Fruit fly (Drosophila melanogaster): Measurements from ENCODE around the gene CG14292.

Gene CG14292

DNA sequence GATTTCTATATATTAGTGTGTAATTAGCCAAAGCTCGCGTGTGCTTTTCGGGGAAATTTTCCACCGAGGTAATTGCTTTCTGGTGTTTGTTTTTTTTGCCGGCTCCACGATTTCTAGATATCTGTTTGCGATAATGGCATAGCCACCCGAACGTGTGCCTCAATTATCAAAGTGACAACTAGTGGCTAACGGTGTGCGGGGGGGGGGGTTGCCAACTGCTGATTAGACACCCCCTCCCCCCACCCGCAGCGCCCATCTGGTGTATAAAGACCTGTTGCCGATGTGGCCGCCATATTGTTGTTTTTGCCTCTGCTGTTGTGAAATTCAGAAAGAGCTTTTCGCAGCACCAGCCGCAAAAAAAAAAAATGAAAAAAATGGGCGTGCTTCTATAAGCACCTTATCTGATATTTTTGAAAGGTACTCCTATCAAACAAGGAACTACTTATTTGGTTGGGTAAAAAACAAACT is 13.5 kb upstream of the CG14292 start (continued):
- TF ChIP-seq CG10274 (GFP tag; optimal IDR thresholded peaks at IDR 0.05) (no peak), kah (GFP tag; optimal IDR thresholded peaks at IDR 0.05) (peak; percentile 85), lola (GFP tag; optimal IDR thresholded peaks at IDR 0.05) (no peak), shn (GFP tag; optimal IDR thresholded peaks at IDR 0.05) (no peak), CG7556 (GFP tag; optimal IDR thresholded peaks at IDR 0.05) (peak; percentile 4), sens-2 (GFP tag; IDR thresholded peaks at IDR 0.05) (no peak), CG2199 (GFP tag; IDR thresholded peaks at IDR 0.05) (no peak), Fer1 (GFP tag; optimal IDR thresholded peaks at IDR 0.05) (peak; percentile 53), CG1233 (GFP tag; optimal IDR thresholded peaks at IDR 0.05) (no peak), fru (optimal IDR thresholded peaks at IDR 0.05) (no peak), crol (GFP tag; IDR thresholded peaks at IDR 0.05) (peak; percentile 98), eyg (GFP tag; optimal IDR thresholded peaks at IDR 0.05) (no peak), CG7357 (GFP tag; IDR thresholded peaks at IDR 0.05) (no peak), BEAF-32 (GFP tag; optimal IDR thresholded peaks at IDR 0.05) (no peak), trem (tag; optimal IDR thresholded peaks at IDR 0.05) (no peak), Abd-B (GFP tag; optimal IDR thresholded peaks at IDR 0.05) (no peak), trh (GFP tag; optimal IDR thresholded peaks at IDR 0.05) (no peak), repo (GFP tag; optimal IDR thresholded peaks at IDR 0.05) (no peak), CG30431 (GFP tag; optimal IDR thresholded peaks at IDR 0.05) (no peak), CG9609 (GFP tag; optimal IDR thresholded peaks at IDR 0.05) (no peak), CG12659 (GFP tag; optimal IDR thresholded peaks at IDR 0.05) (no peak), CG13775 (GFP tag; optimal IDR thresholded peaks at IDR 0.05) (no peak), hb (GFP tag; IDR thresholded peaks at IDR 0.05; ENCODE audit: partially characterized antibody) (no peak), NFAT (GFP tag; IDR thresholded peaks at IDR 0.05) (peak; percentile 84), ssp (GFP tag; IDR thresholded peaks at IDR 0.05) (no peak), Vsx1 (GFP tag; optimal IDR thresholded peaks at IDR 0.05) (peak; percentile 96), Dad (GFP tag; optimal IDR thresholded peaks at IDR 0.05) (no peak), BtbVII (GFP tag; optimal IDR thresholded peaks at IDR 0.05) (peak; percentile 46), sd (tag; optimal IDR thresholded peaks at IDR 0.05) (peak; percentile 77), CG12299 (tag; optimal IDR thresholded peaks at IDR 0.05) (no peak), bcd (GFP tag; optimal IDR thresholded peaks at IDR 0.05) (no peak), odd (GFP tag; optimal IDR thresholded peaks at IDR 0.05) (peak; percentile 7), Taf1 (GFP tag; IDR thresholded peaks at IDR 0.05) (no peak), CG33213 (GFP tag; optimal IDR thresholded peaks at IDR 0.05) (no peak), CTCF (GFP tag; optimal IDR thresholded peaks at IDR 0.05) (no peak), ase (GFP tag; IDR thresholded peaks at IDR 0.05) (no peak), CG15514 (GFP tag; optimal IDR thresholded peaks at IDR 0.05) (peak; percentile 43), CG32532 (GFP tag; IDR thresholded peaks at IDR 0.05) (0 out of 2 replicates have a peak, but pooled peaks have one; percentile 37), otp (GFP tag; IDR thresholded peaks at IDR 0.05) (no peak), CG15269 (tag; optimal IDR thresholded peaks at IDR 0.05) (no peak), chinmo (GFP tag; IDR thresholded peaks at IDR 0.05; ENCODE audit: partially characterized antibody) (peak; percentile 86; the same call in 2 of the 4 replicates), gro (GFP tag; optimal IDR thresholded peaks at IDR 0.05) (peak; percentile 70), CG17829 (tag; optimal IDR thresholded peaks at IDR 0.05) (no peak), yki (optimal IDR thresholded peaks at IDR 0.05) (no peak), nom (GFP tag; optimal IDR thresholded peaks at IDR 0.05) (no peak), CG4424 (GFP tag; optimal IDR thresholded peaks at IDR 0.05) (no peak), CG7928 (GFP tag; optimal IDR thresholded peaks at IDR 0.05) (no peak), CG7987 (GFP tag; optimal IDR thresholded peaks at IDR 0.05) (no peak), wdn (GFP tag; IDR thresholded peaks at IDR 0.05) (peak; percentile 30; the same call in 1 of the 2 replicates), CG3281 (GFP tag; optimal IDR thresholded peaks at IDR 0.05) (no peak), CG8290 (GFP tag; optimal IDR thresholded peaks at IDR 0.05) (no peak), CG8290 (tag; optimal IDR thresholded peaks at IDR 0.05) (peak in 1 of 2 experiments; percentile 51), grau (tag; optimal IDR thresholded peaks at IDR 0.05) (no peak)
